Fruit fly (Drosophila melanogaster) whole organism, prepupa: Measurements from ENCODE around the gene CG9396.

Experiments
- Blimp-1 ChIP-seq: fragments of 200-800 bp; sonication (Bioruptor generic); optimal IDR thresholded peaks from 3 replicates; lab custom pipeline; 2017; ENCODE audit warnings: missing biosample characterization, missing genetic modification characterization, mild to moderate bottlenecking, moderate library complexity, missing genetic modification reagents
- CG10631 ChIP-seq: fragments of 200-800 bp; sonication (Bioruptor generic); optimal IDR thresholded peaks from 2 replicates; lab custom pipeline; 2016; ENCODE audit warnings: missing biosample characterization, missing genetic modification characterization
- CG10669 ChIP-seq: fragments of 200-800 bp; sonication (Bioruptor generic); optimal IDR thresholded peaks from 3 replicates; lab custom pipeline; 2018; ENCODE audit warnings: missing biosample characterization, mild to moderate bottlenecking, missing genetic modification characterization, moderate library complexity
- CG11294 ChIP-seq: fragments of 200-800 bp; sonication (Bioruptor generic); IDR thresholded peaks from 2 replicates; pipeline ENCODE4 v1.3.6; 2022; ENCODE audit warnings: missing biosample characterization, missing genetic modification characterization
- CG11762 ChIP-seq: fragments of 200-800 bp; sonication (Bioruptor generic); optimal IDR thresholded peaks from 3 replicates; lab custom pipeline; 2016; ENCODE audit warnings: missing biosample characterization, missing genetic modification characterization; ENCODE audit not compliant: insufficient read depth
- CG11902 ChIP-seq: fragments of 200-800 bp; sonication (Bioruptor generic); optimal IDR thresholded peaks from 3 replicates; lab custom pipeline; 2016; ENCODE audit warnings: missing biosample characterization, missing genetic modification characterization
- CG15336 ChIP-seq: fragments of 200-800 bp; sonication (Bioruptor generic); IDR thresholded peaks from 2 replicates; pipeline ENCODE4 v1.3.6; 2022; ENCODE audit warnings: missing biosample characterization, missing genetic modification characterization
- CG1621 ChIP-seq: fragments of 200-800 bp; sonication (Bioruptor generic); optimal IDR thresholded peaks from 3 replicates; lab custom pipeline; 2018; ENCODE audit warnings: missing biosample characterization, mild to moderate bottlenecking, missing genetic modification characterization
- CG16779 ChIP-seq: fragments of 200-800 bp; sonication (Bioruptor generic); optimal IDR thresholded peaks from 3 replicates; lab custom pipeline; 2017; ENCODE audit warnings: missing biosample characterization, mild to moderate bottlenecking, missing genetic modification characterization
- CG3032 ChIP-seq: fragments of 200-800 bp; optimal IDR thresholded peaks from 2 replicates; lab custom pipeline; 2019; ENCODE audit warnings: missing biosample characterization, mild to moderate bottlenecking, missing genetic modification characterization, moderate library complexity
- CG31627 ChIP-seq: fragments of 200-800 bp; sonication (Bioruptor generic); optimal IDR thresholded peaks from 3 replicates; lab custom pipeline; 2016; ENCODE audit warnings: missing biosample characterization, missing genetic modification characterization
- CG32006 ChIP-seq: fragments of 200-800 bp; sonication (Bioruptor generic); optimal IDR thresholded peaks from 3 replicates; lab custom pipeline; 2017; ENCODE audit warnings: missing biosample characterization, mild to moderate bottlenecking, missing genetic modification characterization
- CG34406 ChIP-seq: fragments of 200-800 bp; sonication (Bioruptor generic); optimal IDR thresholded peaks from 3 replicates; lab custom pipeline; 2016; ENCODE audit warnings: missing biosample characterization, missing genetic modification characterization
- CG3919 ChIP-seq: fragments of 200-800 bp; sonication (Bioruptor generic); optimal IDR thresholded peaks from 3 replicates; lab custom pipeline; 2016; ENCODE audit warnings: missing biosample characterization, missing genetic modification characterization
- CG6276 ChIP-seq: fragments of 200-800 bp; sonication (Bioruptor generic); optimal IDR thresholded peaks from 2 replicates; lab custom pipeline; 2017; ENCODE audit warnings: missing biosample characterization, mild to moderate bottlenecking, missing genetic modification characterization
- CG6792 ChIP-seq: fragments of 200-800 bp; sonication (Bioruptor generic); optimal IDR thresholded peaks from 3 replicates; lab custom pipeline; 2016; ENCODE audit warnings: missing biosample characterization, missing genetic modification characterization
- CG6854 ChIP-seq: fragments of 200-800 bp; sonication (Bioruptor generic); optimal IDR thresholded peaks from 2 replicates; lab custom pipeline; 2017; ENCODE audit warnings: missing biosample characterization, mild to moderate bottlenecking, missing genetic modification characterization
- CG7368 ChIP-seq: fragments of 200-800 bp; sonication (Bioruptor generic); optimal IDR thresholded peaks from 3 replicates; lab custom pipeline; 2016; ENCODE audit warnings: missing biosample characterization, missing genetic modification characterization
- CG8119 ChIP-seq: fragments of 200-800 bp; sonication (Bioruptor generic); IDR thresholded peaks from 3 replicates; pipeline ENCODE4 v1.3.6; 2022; ENCODE audit warnings: missing biosample characterization, missing genetic modification characterization
- CG8319 ChIP-seq: fragments of 200-800 bp; sonication (Bioruptor generic); optimal IDR thresholded peaks from 3 replicates; lab custom pipeline; 2016; ENCODE audit warnings: missing biosample characterization, missing genetic modification characterization
- CG8632 ChIP-seq: fragments of 200-800 bp; sonication (Bioruptor generic); optimal IDR thresholded peaks from 3 replicates; lab custom pipeline; 2016; ENCODE audit warnings: missing biosample characterization, missing genetic modification characterization
- CG9139 ChIP-seq: fragments of 200-800 bp; sonication (Bioruptor generic); optimal IDR thresholded peaks from 3 replicates; lab custom pipeline; 2017; ENCODE audit warnings: missing biosample characterization, mild to moderate bottlenecking, missing genetic modification characterization
- Eip75B ChIP-seq: fragments of 200-800 bp; sonication (Bioruptor generic); optimal IDR thresholded peaks from 3 replicates; lab custom pipeline; 2016; ENCODE audit warnings: missing biosample characterization, missing genetic modification characterization
- Eip78C ChIP-seq: fragments of 200-800 bp; sonication (Bioruptor generic); peaks from one replicate; lab custom pipeline; 2016; ENCODE audit warnings: missing biosample characterization, missing genetic modification characterization
- Eip93F ChIP-seq: fragments of 200-800 bp; sonication (Bioruptor generic); optimal IDR thresholded peaks from 2 replicates; lab custom pipeline; 2016; ENCODE audit warnings: missing biosample characterization, mild to moderate bottlenecking, missing genetic modification characterization
- Ets21C ChIP-seq: fragments of 200-800 bp; sonication (Bioruptor generic); optimal IDR thresholded peaks from 3 replicates; lab custom pipeline; 2016; ENCODE audit warnings: missing biosample characterization, missing genetic modification characterization
- Ets96B ChIP-seq: fragments of 200-800 bp; optimal IDR thresholded peaks from 2 replicates; lab custom pipeline; 2019; ENCODE audit warnings: missing biosample characterization, mild to moderate bottlenecking, missing genetic modification characterization, moderate library complexity
- Gug ChIP-seq: fragments of 200-800 bp; sonication (Bioruptor generic); IDR thresholded peaks from 2 replicates; pipeline ENCODE4 v1.3.6; 2022; ENCODE audit warnings: missing biosample characterization, missing genetic modification characterization
- Hr38 ChIP-seq: sonication (Bioruptor generic); optimal IDR thresholded peaks from 2 replicates; lab custom pipeline; 2016; ENCODE audit warnings: missing biosample characterization, missing genetic modification characterization
- Hr4 ChIP-seq: fragments of 200-800 bp; sonication (Bioruptor generic); optimal IDR thresholded peaks from 3 replicates; lab custom pipeline; 2016; ENCODE audit warnings: missing biosample characterization, missing genetic modification characterization
- Met ChIP-seq: fragments of 200-800 bp; sonication (Bioruptor generic); optimal IDR thresholded peaks from 3 replicates; lab custom pipeline; 2016; ENCODE audit warnings: missing biosample characterization, missing genetic modification characterization
- OdsH ChIP-seq: fragments of 200-800 bp; sonication (Bioruptor generic); optimal IDR thresholded peaks from 3 replicates; lab custom pipeline; 2016; ENCODE audit warnings: missing biosample characterization, missing genetic modification characterization
- Smox ChIP-seq: fragments of 200-800 bp; sonication (Bioruptor generic); optimal IDR thresholded peaks from 3 replicates; lab custom pipeline; 2016; ENCODE audit warnings: missing biosample characterization, missing genetic modification characterization
- Sox14 ChIP-seq: fragments of 200-800 bp; sonication (Bioruptor generic); optimal IDR thresholded peaks from 3 replicates; lab custom pipeline; 2016; ENCODE audit warnings: missing biosample characterization, missing genetic modification characterization
- achi ChIP-seq: fragments of 200-800 bp; sonication (Bioruptor generic); optimal IDR thresholded peaks from 3 replicates; lab custom pipeline; 2016; ENCODE audit warnings: missing biosample characterization, missing genetic modification characterization
- acj6 ChIP-seq: fragments of 200-800 bp; sonication (Bioruptor generic); optimal IDR thresholded peaks from 3 replicates; lab custom pipeline; 2016; ENCODE audit warnings: missing biosample characterization, missing genetic modification characterization
- cyc ChIP-seq: fragments of 200-800 bp; sonication (Bioruptor generic); optimal IDR thresholded peaks from 3 replicates; lab custom pipeline; 2016; ENCODE audit warnings: missing biosample characterization, missing genetic modification characterization
- dac ChIP-seq: fragments of 200-800 bp; sonication (Bioruptor generic); optimal IDR thresholded peaks from 2 replicates; lab custom pipeline; 2017; ENCODE audit warnings: missing biosample characterization, mild to moderate bottlenecking, missing genetic modification characterization
- dsx ChIP-seq: fragments of 200-800 bp; optimal IDR thresholded peaks from 3 replicates; lab custom pipeline; 2019; ENCODE audit warnings: missing biosample characterization, mild to moderate bottlenecking, missing genetic modification characterization, moderate library complexity; ENCODE audit not compliant: poor library complexity, severe bottlenecking
- eg ChIP-seq: fragments of 200-800 bp; sonication (Bioruptor generic); IDR thresholded peaks from 3 replicates; pipeline ENCODE4 v1.3.6; 2022; ENCODE audit warnings: missing biosample characterization, missing genetic modification characterization
- esn ChIP-seq: fragments of 200-800 bp; sonication (Bioruptor generic); optimal IDR thresholded peaks from 2 replicates; lab custom pipeline; 2016; ENCODE audit warnings: missing biosample characterization, mild to moderate bottlenecking, missing genetic modification characterization, moderate library complexity
- fd59A ChIP-seq: fragments of 200-800 bp; sonication (Bioruptor generic); optimal IDR thresholded peaks from 2 replicates; lab custom pipeline; 2017; ENCODE audit warnings: missing biosample characterization, mild to moderate bottlenecking, missing genetic modification characterization, missing genetic modification reagents
- fd85E ChIP-seq: fragments of 200-800 bp; sonication (Bioruptor generic); optimal IDR thresholded peaks from 3 replicates; lab custom pipeline; 2016; ENCODE audit warnings: missing biosample characterization, missing genetic modification characterization
- fkh ChIP-seq: fragments of 200-800 bp; sonication (Bioruptor generic); optimal IDR thresholded peaks from 3 replicates; lab custom pipeline; 2017; ENCODE audit warnings: missing biosample characterization, mild to moderate bottlenecking, missing genetic modification characterization, moderate library complexity
- lz ChIP-seq: fragments of 200-800 bp; sonication (Bioruptor generic); optimal IDR thresholded peaks from 3 replicates; lab custom pipeline; 2016; ENCODE audit warnings: missing biosample characterization, missing genetic modification characterization
- net ChIP-seq: fragments of 200-800 bp; sonication (Bioruptor generic); optimal IDR thresholded peaks from 3 replicates; lab custom pipeline; 2016; ENCODE audit warnings: missing biosample characterization, missing genetic modification characterization
- pdm3 ChIP-seq: fragments of 200-800 bp; sonication (Bioruptor generic); optimal IDR thresholded peaks from 3 replicates; lab custom pipeline; 2016; ENCODE audit warnings: missing biosample characterization, missing genetic modification characterization
- salr ChIP-seq, 2 experiments: fragments of 200-800 bp; sonication (Bioruptor generic); optimal IDR thresholded peaks; 3 replicates each; lab custom pipeline; 2016 to 2018; ENCODE audit warnings: missing biosample characterization in 2 of 2, missing genetic modification characterization in 2 of 2, mild to moderate bottlenecking in 1 of 2
- spab ChIP-seq: fragments of 200-800 bp; sonication (Bioruptor generic); optimal IDR thresholded peaks from 2 replicates; lab custom pipeline; 2017; ENCODE audit warnings: missing biosample characterization, mild to moderate bottlenecking, missing genetic modification characterization, missing genetic modification reagents
- ss ChIP-seq, 2 experiments: fragments of 200-800 bp; sonication (Bioruptor generic); optimal IDR thresholded peaks; 2 replicates in 1 of 2; 3 replicates in 1 of 2; lab custom pipeline; 2017 to 2018; ENCODE audit warnings: mild to moderate bottlenecking in 2 of 2, missing biosample characterization in 2 of 2, missing genetic modification characterization in 2 of 2, moderate library complexity in 1 of 2
- svp ChIP-seq: fragments of 200-800 bp; sonication (Bioruptor generic); peaks from one replicate; lab custom pipeline; 2016; ENCODE audit warnings: missing biosample characterization, missing genetic modification characterization
- topi ChIP-seq: fragments of 200-800 bp; sonication (Bioruptor generic); optimal IDR thresholded peaks from 3 replicates; lab custom pipeline; 2016; ENCODE audit warnings: missing biosample characterization, missing genetic modification characterization
- vri ChIP-seq: fragments of 200-800 bp; sonication (Bioruptor generic); optimal IDR thresholded peaks from 3 replicates; lab custom pipeline; 2016; ENCODE audit warnings: missing biosample characterization, mild to moderate bottlenecking, missing genetic modification characterization

CG9396 gene

DNA sequence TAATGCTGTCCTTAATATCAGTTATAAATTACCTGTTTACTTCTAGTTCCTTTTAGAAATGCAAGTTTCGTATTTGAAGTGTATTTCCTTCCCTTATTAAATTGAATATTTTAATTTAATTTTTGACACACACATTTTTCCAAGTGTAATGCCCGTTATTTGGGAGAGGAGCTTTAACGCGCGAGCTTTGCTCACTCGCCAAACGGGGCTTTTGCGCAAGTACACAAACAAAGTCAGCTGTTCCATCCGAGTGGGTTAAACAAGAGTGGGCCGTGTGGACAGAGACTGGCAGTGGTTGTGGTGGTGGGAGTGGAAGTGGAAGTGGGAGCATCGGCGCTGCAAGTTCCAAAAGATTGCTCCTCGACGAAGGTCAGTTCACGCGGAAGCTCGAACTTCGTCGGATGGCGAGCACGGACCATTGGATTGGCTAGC lies 9.7 kb upstream of the CG9396 start, which contains the start of gene CG8301:
Gene CG8301, plus strand, starts transcription at position 218 of the 432 bp plus-strand sequence.
- TF ChIP-seq CG31627 (GFP tag; lab: Kevin White, UChicago) (no peak), CG7368 (GFP tag; lab: Kevin White, UChicago) (peak; percentile 45), CG6276 (no peak), spab (GFP tag; lab: Kevin White, UChicago) (no peak), fd85E (GFP tag; lab: Kevin White, UChicago) (no peak), Hr4 (peak; percentile 59), fkh (GFP tag; lab: Kevin White, UChicago) (no peak), Met (no peak), Ets96B (tag; lab: Kevin White, UChicago) (peak; percentile 21), CG15336 (peak; percentile 63), vri (GFP tag; lab: Kevin White, UChicago) (no peak), CG9139 (GFP tag; lab: Kevin White, UChicago) (no peak), cyc (GFP tag; lab: Kevin White, UChicago) (no peak), CG3032 (tag; lab: Kevin White, UChicago) (no peak), CG11762 (no peak), CG6792 (GFP tag; lab: Kevin White, UChicago) (peak; percentile 30), CG6854 (GFP tag; lab: Kevin White, UChicago) (no peak), Ets21C (GFP tag; lab: Kevin White, UChicago) (no peak), dac (GFP tag; lab: Kevin White, UChicago) (no peak), Smox (GFP tag; lab: Kevin White, UChicago) (no peak), CG11294 (GFP tag; lab: Robert Waterston, UW) (no peak), CG10669 (GFP tag; lab: Kevin White, UChicago) (no peak), eg (GFP tag; lab: Robert Waterston, UW) (peak; percentile 58), dsx (GFP tag; lab: Kevin White, UChicago) (no peak), achi (peak; percentile 23), salr (GFP tag; optimal IDR thresholded peaks at IDR 0.05; lab: Kevin White, UChicago) (no peak), Eip75B (GFP tag; lab: Kevin White, UChicago) (peak; percentile 28), Eip78C (GFP tag; lab: Kevin White, UChicago) (peak; percentile 35), Hr38 (GFP tag; lab: Kevin White, UChicago) (no peak), OdsH (GFP tag; lab: Kevin White, UChicago) (peak; percentile 53), CG8632 (GFP tag; lab: Kevin White, UChicago) (no peak), pdm3 (GFP tag; lab: Kevin White, UChicago) (peak; percentile 50), Sox14 (GFP tag; lab: Kevin White, UChicago) (peak; percentile 11), topi (no peak), CG11902 (GFP tag; lab: Kevin White, UChicago) (no peak), net (peak; percentile 49), CG10631 (GFP tag; lab: Kevin White, UChicago) (no peak), fd59A (GFP tag; lab: Kevin White, UChicago) (no peak), Gug (GFP tag; lab: Robert Waterston, UW) (no peak), acj6 (peak; percentile 33), CG3919 (peak; percentile 8), lz (GFP tag; lab: Kevin White, UChicago) (peak; percentile 34), Blimp-1 (GFP tag; lab: Kevin White, UChicago) (no peak), CG8119 (GFP tag; lab: Robert Waterston, UW) (peak; percentile 57; the same call in 2 of the 3 replicates), CG34406 (GFP tag; lab: Kevin White, UChicago) (peak; percentile 10), ss (GFP tag; optimal IDR thresholded peaks at IDR 0.05; lab: Kevin White, UChicago) (peak in 1 of 2 experiments; percentile 21), CG16779 (tag; lab: Kevin White, UChicago) (peak; percentile 27), Eip93F (GFP tag; lab: Kevin White, UChicago) (no peak), CG8319 (GFP tag; lab: Kevin White, UChicago) (no peak), svp (GFP tag; lab: Kevin White, UChicago) (no peak), esn (GFP tag; lab: Kevin White, UChicago) (peak; percentile 51), CG1621 (tag; lab: Kevin White, UChicago) (no peak), CG32006 (peak; percentile 51)
